Worm (Caenorhabditis elegans) whole organism, L4 larva: Measurements from ENCODE around the gene C02D5.4.

Experiments used
- ceh-62 ChIP-seq: sonication (generic microtip); optimal IDR thresholded peaks from 2 replicates; lab custom pipeline; 2017; ENCODE audit warnings: missing biosample characterization, missing genetic modification characterization
- unc-130 ChIP-seq: sonication (generic microtip); optimal IDR thresholded peaks from 2 replicates; lab custom pipeline; 2016; ENCODE audit warnings: missing genetic modification reagents, missing genetic modification characterization, missing compliant biosample characterization

DNA sequence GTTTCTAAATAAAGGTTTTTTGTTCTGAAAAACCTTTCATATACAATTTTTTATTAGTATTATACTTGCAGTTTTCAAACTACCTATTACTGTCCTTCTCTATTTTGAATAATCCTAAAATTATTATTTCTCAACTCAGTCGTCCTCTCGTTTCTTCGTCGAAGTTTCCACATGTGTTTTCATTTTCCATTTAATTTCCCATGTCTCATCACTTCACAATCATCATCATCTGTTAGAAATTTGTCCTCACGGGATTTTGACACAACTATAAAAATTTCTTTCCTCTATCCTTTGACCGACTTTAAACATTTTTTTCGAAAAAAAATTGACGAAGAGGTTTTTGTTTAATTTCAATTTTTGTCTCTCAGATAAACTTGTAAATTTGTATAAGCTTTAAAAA, 16.5 kb upstream of the C02D5.4 start:
- no peak for TF ChIP-seq ceh-62 (tag; lab: Kevin White, UChicago)
- TF ChIP-seq unc-130 (GFP tag; lab: Kevin White, UChicago) = no peak
